Worm (Caenorhabditis elegans) whole organism, L4/young adult: Measurements from ENCODE around the gene F35G2.3.

ENCODE experiments used
- W03F9.2 ChIP-seq: fragments of 150-350 bp; optimal IDR thresholded peaks from 2 replicates; lab custom pipeline; 2014; ENCODE audit warnings: missing biosample characterization, missing genetic modification characterization
- dao-5 ChIP-seq: sonication (generic microtip); optimal IDR thresholded peaks from 2 replicates; lab custom pipeline; 2016; ENCODE audit warnings: missing genotype, missing genetic modification characterization, moderate library complexity, missing compliant biosample characterization
- him-1 ChIP-seq: sonication (generic microtip); optimal IDR thresholded peaks from 2 replicates; lab custom pipeline; 2016; ENCODE audit warnings: missing genotype, missing genetic modification reagents, missing genetic modification characterization, missing compliant biosample characterization

Gene F35G2.3

ce11 chrIV:12238851-12239250 lies 29.4 kb downstream of the F35G2.3 start, which contains the start of gene sre-19:
Gene sre-19 (minus strand): TSS chrIV:12238951.
- no peak for TF ChIP-seq dao-5 (tag; lab: Kevin White, UChicago)
- no peak for TF ChIP-seq W03F9.2 (tag; lab: Kevin White, UChicago)
- no peak for TF ChIP-seq him-1 (tag; lab: Kevin White, UChicago)

DNA sequence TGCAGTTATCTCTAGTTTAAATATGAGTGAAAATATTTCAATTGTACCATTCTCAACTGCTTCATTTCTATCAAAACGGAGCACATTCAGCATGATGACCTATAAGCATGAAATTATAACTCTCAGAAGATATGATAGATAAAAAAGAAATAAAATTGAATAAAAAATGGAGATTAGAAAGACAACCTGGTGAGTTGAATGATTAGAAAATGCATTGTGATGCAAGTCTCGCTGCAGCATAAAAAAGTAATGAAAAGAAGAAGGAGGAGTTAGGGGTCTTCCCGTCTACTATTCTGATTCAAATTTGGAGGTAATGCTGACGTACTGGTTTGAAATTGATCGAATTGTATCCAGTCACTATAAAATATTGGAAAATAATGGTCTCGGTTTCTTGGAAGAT lies 35.3 kb downstream of the F35G2.3 start, which contains the start of gene sre-15:
TSS of gene sre-15 (minus strand) at position 101 of the 400 bp plus-strand sequence.
- TF ChIP-seq him-1 (tag; lab: Kevin White, UChicago) (no peak), dao-5 (tag; lab: Kevin White, UChicago) (no peak), W03F9.2 (tag; lab: Kevin White, UChicago) (no peak)

ce11 chrIV:12252579-12252978 lies 43.2 kb downstream of the F35G2.3 start, which contains the start of gene dnj-26:
Gene dnj-26 (minus strand): TSS chrIV:12252679.
- no peak for TF ChIP-seq W03F9.2 (tag; lab: Kevin White, UChicago)
- no peak for TF ChIP-seq dao-5 (tag; lab: Kevin White, UChicago)
- TF ChIP-seq him-1 (tag; lab: Kevin White, UChicago) = no peak

DNA sequence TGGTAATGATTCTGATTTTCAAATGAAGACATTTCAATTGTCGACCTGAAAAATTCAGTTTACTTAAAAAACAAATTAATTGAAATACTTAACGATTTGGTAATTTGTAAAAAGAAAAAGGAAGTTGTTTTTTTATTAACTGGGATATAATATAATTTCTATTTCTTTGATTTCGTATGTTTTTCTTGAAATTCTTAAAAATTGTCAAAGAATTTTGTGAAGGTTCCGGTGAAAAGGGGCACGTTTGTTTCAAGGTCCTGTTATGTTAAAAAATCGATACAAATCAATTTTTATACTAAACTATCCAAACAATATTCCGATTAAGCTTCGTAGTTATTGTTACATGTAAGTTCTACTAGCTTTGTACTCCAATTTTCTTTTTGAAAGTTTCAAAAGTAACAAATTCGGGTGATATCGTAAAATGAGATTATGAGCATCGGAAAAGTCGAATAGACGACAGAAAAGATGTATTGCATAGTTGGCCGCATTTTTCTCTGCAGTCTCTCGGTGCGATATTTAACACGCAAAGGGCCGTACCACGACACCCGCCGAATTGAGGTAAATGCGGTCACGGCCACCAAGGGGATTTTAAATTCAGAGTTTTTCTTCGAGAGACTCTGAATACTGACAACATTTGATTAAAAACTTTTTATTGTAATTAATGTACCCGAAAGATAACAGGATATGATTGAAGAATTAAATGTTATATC lies 49.9 kb downstream of the F35G2.3 start, which contains the start of gene Y39C12A.9:
TSS of gene Y39C12A.9 (minus strand) at position 51 of the 710 bp plus-strand sequence.
- TF ChIP-seq him-1 (tag; lab: Kevin White, UChicago) (no peak), W03F9.2 (tag; lab: Kevin White, UChicago) (no peak), dao-5 (tag; lab: Kevin White, UChicago) (no peak)
